Worm (Caenorhabditis elegans): ENCODE data around the gene T25E12.6.

T25E12.6 gene

DNA sequence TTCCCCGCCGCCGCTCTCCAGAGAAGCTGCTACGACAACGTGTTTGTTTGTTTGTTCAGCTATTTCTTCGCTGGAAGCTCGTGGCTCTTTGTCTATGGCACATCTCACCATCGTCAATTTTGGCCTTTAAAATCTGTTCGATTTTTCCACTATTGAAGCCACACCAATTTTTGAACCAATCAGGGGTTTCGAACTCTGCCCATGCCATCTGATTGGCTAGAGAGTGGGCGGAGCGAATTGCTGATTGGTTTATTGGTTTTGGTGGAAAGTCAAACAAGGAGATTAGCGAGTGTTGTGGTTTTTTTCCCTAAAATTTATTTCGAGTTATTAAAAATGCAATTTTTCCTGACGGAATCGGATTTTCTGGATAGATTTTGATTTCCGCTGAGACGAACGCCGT lies 13.9 kb downstream of the T25E12.6 start:
- TF ChIP-seq mab-9 (GFP tag; IDR thresholded peaks at IDR 0.05): no peak
- TF ChIP-seq F16B12.6 (tag; optimal IDR thresholded peaks at IDR 0.05): no peak
- TF ChIP-seq unc-98 (GFP tag; IDR thresholded peaks at IDR 0.05): no peak
- TF ChIP-seq ceh-88 (GFP tag; IDR thresholded peaks at IDR 0.05): no peak
- TF ChIP-seq ama-1 (optimal IDR thresholded peaks at IDR 0.05): no peak
- TF ChIP-seq hlh-4 (tag; optimal IDR thresholded peaks at IDR 0.05): no peak
- TF ChIP-seq pqm-1 (tag; optimal IDR thresholded peaks at IDR 0.05): no peak
- no peak for TF ChIP-seq nhr-28 (tag; optimal IDR thresholded peaks at IDR 0.05)
- no peak for TF ChIP-seq tbx-2 (tag; optimal IDR thresholded peaks at IDR 0.05)
- no peak for TF ChIP-seq nhr-90 (tag; optimal IDR thresholded peaks at IDR 0.05; ENCODE audit: poor library complexity)

DNA sequence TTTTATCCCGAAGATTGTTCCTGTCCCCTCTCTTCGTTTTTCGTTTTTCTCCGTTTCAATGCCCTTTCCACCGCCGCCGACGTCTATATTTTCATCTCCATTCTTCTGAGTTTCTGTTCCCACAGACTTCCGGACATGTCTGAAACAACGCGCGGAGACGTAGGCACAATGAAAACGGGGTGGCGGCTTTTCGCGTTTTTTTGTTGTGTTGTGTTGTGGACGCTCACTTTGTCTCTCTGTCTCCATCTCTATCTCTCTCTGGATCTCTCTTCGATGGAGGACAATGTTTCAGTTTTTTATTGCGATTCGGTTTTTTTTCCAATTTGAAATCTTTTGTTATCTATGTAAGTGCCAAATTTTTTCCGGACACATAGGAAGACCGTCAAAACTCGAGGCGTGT lies 17.7 kb downstream of the T25E12.6 start:
- TF ChIP-seq lin-14 (GFP tag; optimal IDR thresholded peaks at IDR 0.05) (peak; percentile 13), snpc-4 (tag; optimal IDR thresholded peaks at IDR 0.05) (no peak)

DNA sequence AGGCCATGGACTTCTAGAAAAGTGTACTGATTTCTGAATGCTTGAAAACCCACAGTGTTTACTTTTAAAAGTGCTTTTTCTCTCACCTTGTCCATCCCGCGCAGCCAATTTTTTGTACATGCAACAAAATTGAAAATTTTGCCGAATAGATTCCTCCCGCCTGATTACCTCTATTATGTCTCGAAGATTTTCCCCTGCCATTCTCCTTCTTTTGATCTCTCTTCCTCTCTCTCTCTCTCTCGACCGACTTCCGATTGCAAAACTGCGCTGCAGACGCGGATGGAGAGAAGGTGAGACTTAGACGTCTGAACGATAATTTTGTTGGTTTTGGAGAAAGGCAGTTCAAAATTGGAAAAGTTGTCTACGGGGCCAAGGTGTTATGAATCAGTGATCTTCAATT lies 32.2 kb downstream of the T25E12.6 start:
- TF ChIP-seq elt-3 (tag; optimal IDR thresholded peaks at IDR 0.05) (peak in 1 of 6 experiments; percentile 37), C34B4.2 (tag; optimal IDR thresholded peaks at IDR 0.05) (no peak), ceh-82 (tag; optimal IDR thresholded peaks at IDR 0.05) (no peak), egl-27 (tag; optimal IDR thresholded peaks at IDR 0.05) (no peak), unc-130 (tag; optimal IDR thresholded peaks at IDR 0.05) (no peak), ceh-63 (GFP tag; optimal IDR thresholded peaks at IDR 0.05) (no peak), pax-3 (tag; optimal IDR thresholded peaks at IDR 0.05) (no peak), lin-14 (GFP tag; optimal IDR thresholded peaks at IDR 0.05) (peak; percentile 52), blmp-1 (tag; optimal IDR thresholded peaks at IDR 0.05) (peak; percentile 91), nhr-85 (tag) (peak; percentile 53), nhr-76 (tag; optimal IDR thresholded peaks at IDR 0.05) (no peak), mep-1 (tag; optimal IDR thresholded peaks at IDR 0.05) (peak; percentile 45), C04F5.9 (tag; optimal IDR thresholded peaks at IDR 0.05) (no peak), zag-1 (tag; optimal IDR thresholded peaks at IDR 0.05) (no peak), lir-3 (tag; optimal IDR thresholded peaks at IDR 0.05; ENCODE audit: poor library complexity) (no peak), fkh-4 (tag; optimal IDR thresholded peaks at IDR 0.05; ENCODE audit: borderline replicate concordance) (no peak), hlh-4 (tag; optimal IDR thresholded peaks at IDR 0.05) (no peak), ceh-90 (tag; optimal IDR thresholded peaks at IDR 0.05) (no peak), efl-3 (GFP tag; optimal IDR thresholded peaks at IDR 0.05) (no peak)

DNA sequence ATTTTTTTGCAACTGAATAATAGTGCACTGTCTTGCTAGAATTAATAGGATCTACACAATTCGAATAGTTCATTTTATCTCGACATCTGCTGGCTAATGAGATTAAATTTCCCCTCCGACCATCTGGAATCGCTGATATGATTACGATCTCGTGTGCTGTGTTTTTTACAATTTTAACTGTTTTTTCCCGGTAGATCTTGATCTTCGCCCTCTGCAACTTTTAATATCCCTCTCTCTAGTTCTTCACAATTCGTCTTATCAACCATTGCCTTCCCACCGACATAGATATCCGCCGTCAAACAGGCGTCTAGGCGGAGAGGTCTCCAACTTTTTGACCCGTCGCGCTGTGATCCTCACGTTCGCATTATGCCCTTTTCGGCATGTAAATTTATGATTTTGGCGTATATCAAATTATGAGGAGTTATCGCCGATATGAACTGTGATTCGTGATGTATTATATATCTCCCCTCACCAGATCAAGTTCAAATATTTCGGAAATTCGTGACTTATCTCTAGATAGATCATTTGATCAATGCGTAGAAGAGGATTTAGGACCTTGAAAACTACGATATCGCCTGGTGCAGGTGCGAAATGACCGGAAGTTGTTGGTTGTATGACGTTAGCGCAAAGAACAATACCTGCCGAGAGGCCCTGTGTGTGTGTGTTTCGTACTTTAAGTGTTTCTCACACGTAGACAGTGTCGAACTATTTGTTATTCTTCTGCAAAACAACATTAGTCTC lies 36.5 kb downstream of the T25E12.6 start:
- TF ChIP-seq sptf-1 (tag; optimal IDR thresholded peaks at IDR 0.05): no peak
- no peak for TF ChIP-seq xbp-1 (tag; optimal IDR thresholded peaks at IDR 0.05)
- no peak for TF ChIP-seq mef-2 (tag; optimal IDR thresholded peaks at IDR 0.05)
- peak; percentile 67 for TF ChIP-seq nhr-71 (tag; optimal IDR thresholded peaks at IDR 0.05)
- TF ChIP-seq sox-4 (tag; optimal IDR thresholded peaks at IDR 0.05): no peak
- TF ChIP-seq blmp-1 (tag; optimal IDR thresholded peaks at IDR 0.05): peak; percentile 53
- peak; percentile 8 for TF ChIP-seq unc-130 (tag; optimal IDR thresholded peaks at IDR 0.05)
- peak; percentile 95 for TF ChIP-seq nhr-85 (tag)
- no peak for TF ChIP-seq pag-3 (tag; optimal IDR thresholded peaks at IDR 0.05; ENCODE audit: borderline replicate concordance, insufficient read depth)
- TF ChIP-seq rnt-1 (tag; optimal IDR thresholded peaks at IDR 0.05): no peak
- peak in 5 of 6 experiments; percentile 11 to 70 (median 59) for TF ChIP-seq elt-3 (tag; optimal IDR thresholded peaks at IDR 0.05)
- TF ChIP-seq nhr-19 (GFP tag; conservative IDR thresholded peaks at IDR 0.05): peak; percentile 45; the same call in 1 of the 2 replicates
- peak; percentile 4 for TF ChIP-seq tbx-2 (tag; optimal IDR thresholded peaks at IDR 0.05)
- no peak for TF ChIP-seq dsc-1 (tag; optimal IDR thresholded peaks at IDR 0.05)
- TF ChIP-seq snu-23 (GFP tag; optimal IDR thresholded peaks at IDR 0.05): peak; percentile 32
- no peak for TF ChIP-seq ztf-11 (tag; optimal IDR thresholded peaks at IDR 0.05)
- no peak for TF ChIP-seq ceh-90 (tag; optimal IDR thresholded peaks at IDR 0.05)
- no peak for TF ChIP-seq nhr-12 (tag; optimal IDR thresholded peaks at IDR 0.05)
- TF ChIP-seq lsy-2 (tag; optimal IDR thresholded peaks at IDR 0.05): peak in 1 of 2 experiments; percentile 26
- peak; percentile 43 for TF ChIP-seq nhr-90 (tag; optimal IDR thresholded peaks at IDR 0.05; ENCODE audit: poor library complexity)
- TF ChIP-seq ceh-82 (tag; optimal IDR thresholded peaks at IDR 0.05): no peak
- no peak for TF ChIP-seq ztf-4 (tag; optimal IDR thresholded peaks at IDR 0.05)
- no peak for TF ChIP-seq efl-1 (optimal IDR thresholded peaks at IDR 0.05)
- TF ChIP-seq efl-1 (GFP tag; optimal IDR thresholded peaks at IDR 0.05 in 1 of 2): peak in 1 of 2 experiments; percentile 23
- TF ChIP-seq swsn-7 (tag; optimal IDR thresholded peaks at IDR 0.05): no peak
- TF ChIP-seq snpc-4 (tag; optimal IDR thresholded peaks at IDR 0.05): no peak
- TF ChIP-seq lin-14 (GFP tag; optimal IDR thresholded peaks at IDR 0.05): peak; percentile 79
- TF ChIP-seq pqm-1 (tag; optimal IDR thresholded peaks at IDR 0.05): no peak
- TF ChIP-seq ceh-63 (GFP tag; optimal IDR thresholded peaks at IDR 0.05): no peak

All from whole organism, L1 larva.